Worm (Caenorhabditis elegans): ENCODE measurements around the gene C08F8.2.
A peak's percentile ranks its signal among the peaks of the same experiment; 100 is the strongest.
"Not testable (repeated sequence)": the region's sequence is repeated elsewhere in the genome, so short reads cannot be mapped to it uniquely, and the experiment has no call there.

DNA sequence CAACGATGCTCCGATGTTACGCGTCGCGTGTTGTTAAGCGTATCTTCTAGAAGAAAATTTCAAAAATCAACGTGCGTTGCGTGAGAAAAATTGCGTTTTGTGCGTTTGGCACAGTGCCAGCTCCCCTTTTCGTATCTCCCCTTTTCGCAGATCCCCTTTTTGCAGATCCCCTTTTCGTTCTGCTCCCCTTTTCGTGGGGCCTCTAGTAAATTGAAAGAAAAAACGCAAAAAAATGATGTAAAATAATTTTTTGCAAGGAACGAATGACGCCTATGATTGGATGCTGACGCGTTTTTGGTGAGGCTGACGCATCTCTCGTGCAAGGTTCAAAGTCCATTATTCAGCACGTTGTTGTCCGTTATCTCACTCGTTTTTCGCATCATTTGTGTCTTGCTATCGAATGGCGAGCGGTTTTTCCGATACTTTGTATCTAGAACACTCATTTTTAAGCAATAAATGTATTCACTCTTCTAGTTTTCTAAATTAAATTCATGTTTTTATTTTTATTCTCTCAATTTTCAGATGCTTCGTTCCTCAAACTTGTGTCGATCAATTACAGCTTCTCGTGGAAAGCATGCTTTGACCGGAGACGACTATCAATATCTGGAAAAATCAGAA is 28.4 kb downstream of the C08F8.2 start, which contains the start of gene cpt-2:
- TF ChIP-seq mdl-1 (tag; optimal IDR thresholded peaks at IDR 0.05); elt-3 (tag; optimal IDR thresholded peaks at IDR 0.05); eor-1 (tag; optimal IDR thresholded peaks at IDR 0.05); nhr-76 (tag; optimal IDR thresholded peaks at IDR 0.05); ama-1 (optimal IDR thresholded peaks at IDR 0.05); ztf-11 (tag; optimal IDR thresholded peaks at IDR 0.05): not testable (repeated sequence)
- peak; percentile 82 for TF ChIP-seq pqm-1 (tag; optimal IDR thresholded peaks at IDR 0.05)
- TF ChIP-seq lin-39 (tag; optimal IDR thresholded peaks at IDR 0.05) = peak; percentile 38
- peak; percentile 75 for TF ChIP-seq snpc-4 (tag; optimal IDR thresholded peaks at IDR 0.05)
- peak; percentile 39 for TF ChIP-seq ZK546.5 (tag; optimal IDR thresholded peaks at IDR 0.05)
- peak; percentile 39 for TF ChIP-seq fkh-10 (GFP tag; optimal IDR thresholded peaks at IDR 0.05)
- peak; percentile 90 for TF ChIP-seq lin-15B (tag; optimal IDR thresholded peaks at IDR 0.05)
- peak; percentile 19 for TF ChIP-seq egl-27 (tag; optimal IDR thresholded peaks at IDR 0.05)
